Fruit fly (Drosophila melanogaster): ENCODE data around the gene pHCl-2.

DNA sequence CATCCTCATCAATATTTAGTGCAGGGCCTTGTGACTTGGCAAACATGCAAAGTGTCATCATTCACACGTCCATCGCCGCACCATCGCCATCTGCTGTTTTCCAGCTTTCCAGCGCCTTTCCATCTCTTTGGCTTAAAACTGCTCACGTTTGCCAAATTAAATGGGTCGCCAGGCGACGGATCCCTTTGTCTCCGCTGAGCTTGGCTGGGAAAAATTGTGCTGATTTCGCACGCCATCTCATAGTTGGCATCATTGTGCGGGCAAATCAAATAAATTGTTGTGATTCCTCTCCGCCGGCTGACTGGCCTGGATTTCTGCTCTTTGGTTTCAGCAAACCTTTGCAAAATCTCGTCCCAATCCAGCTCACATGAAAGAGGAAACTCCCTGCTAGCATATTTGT lies 35.6 kb upstream of the pHCl-2 start:
- TF ChIP-seq CG8301 (tag; optimal IDR thresholded peaks at IDR 0.05) (no peak), CG34367 (tag; optimal IDR thresholded peaks at IDR 0.05) (no peak), CG9948 (tag; optimal IDR thresholded peaks at IDR 0.05) (no peak), CG8159 (tag; optimal IDR thresholded peaks at IDR 0.05) (no peak), CG15710 (tag; optimal IDR thresholded peaks at IDR 0.05) (no peak), CG13204 (GFP tag; optimal IDR thresholded peaks at IDR 0.05) (no peak)

Data from whole organism, pupa.